Fruit fly (Drosophila melanogaster): ENCODE data around the gene MED11.
A peak's percentile ranks its signal among the peaks of the same experiment; 100 is the strongest.

Gene MED11

dm6 chr3L:18768788-18769707 is 23.4 kb downstream of the MED11 start (continued):
- no peak for TF ChIP-seq CG9215 (GFP tag; IDR thresholded peaks at IDR 0.05)
- peak; percentile 51; the same call in 1 of the 2 replicates for TF ChIP-seq Lim3 (GFP tag; IDR thresholded peaks at IDR 0.05)
- peak; percentile 43 for TF ChIP-seq NK7.1 (GFP tag; optimal IDR thresholded peaks at IDR 0.05)
- TF ChIP-seq kay (GFP tag; optimal IDR thresholded peaks at IDR 0.05) = no peak
- TF ChIP-seq CG1602 (GFP tag; optimal IDR thresholded peaks at IDR 0.05) = peak; percentile 65
- TF ChIP-seq ken (GFP tag; IDR thresholded peaks at IDR 0.05) = 0 out of 3 replicates have a peak, but pooled peaks have one; percentile 37
- TF ChIP-seq Pdp1 (GFP tag; optimal IDR thresholded peaks at IDR 0.05) = peak; percentile 34 to 54
- peak; percentile 58 for TF ChIP-seq Fer3 (tag; optimal IDR thresholded peaks at IDR 0.05)
- peak; percentile 23 for TF ChIP-seq zfh2 (GFP tag; optimal IDR thresholded peaks at IDR 0.05)
- TF ChIP-seq Dip2 (GFP tag; IDR thresholded peaks at IDR 0.05) = no peak
- TF ChIP-seq CG9609 (GFP tag; optimal IDR thresholded peaks at IDR 0.05) = peak; percentile 33
- TF ChIP-seq Stat92E (GFP tag; optimal IDR thresholded peaks at IDR 0.05) = no peak
- peak; percentile 6 for TF ChIP-seq CG18764 (GFP tag; optimal IDR thresholded peaks at IDR 0.05)
- no peak for TF ChIP-seq CG10565 (GFP tag; optimal IDR thresholded peaks at IDR 0.05)
- TF ChIP-seq CG3726 (GFP tag; IDR thresholded peaks at IDR 0.05) = 0 out of 3 replicates have a peak, but pooled peaks have one; percentile 30
- no peak for TF ChIP-seq CG4730 (GFP tag; IDR thresholded peaks at IDR 0.05)
- no peak for TF ChIP-seq tna (GFP tag; IDR thresholded peaks at IDR 0.05; ENCODE audit: partially characterized antibody)
- TF ChIP-seq Meics (GFP tag; optimal IDR thresholded peaks at IDR 0.05) = peak; percentile 81
- TF ChIP-seq Dbx (GFP tag; IDR thresholded peaks at IDR 0.05) = 0 out of 3 replicates have a peak, but pooled peaks have one; percentile 32
- TF ChIP-seq phol (tag; optimal IDR thresholded peaks at IDR 0.05) = peak; percentile 79
- no peak for TF ChIP-seq br (optimal IDR thresholded peaks at IDR 0.05)
- peak; percentile 44 for TF ChIP-seq Nf-YC (tag; optimal IDR thresholded peaks at IDR 0.05)
- TF ChIP-seq pnt (GFP tag; optimal IDR thresholded peaks at IDR 0.05) = peak; percentile 50
- TF ChIP-seq Spps (tag; optimal IDR thresholded peaks at IDR 0.05) = no peak
- peak; percentile 55 for TF ChIP-seq B-H1 (GFP tag; IDR thresholded peaks at IDR 0.05)
- peak; percentile 90 for TF ChIP-seq chinmo (GFP tag; IDR thresholded peaks at IDR 0.05; ENCODE audit: partially characterized antibody)
- peak; percentile 69 for TF ChIP-seq jing (GFP tag; optimal IDR thresholded peaks at IDR 0.05)
- TF ChIP-seq CG1647 (GFP tag; optimal IDR thresholded peaks at IDR 0.05) = no peak
- no peak for TF ChIP-seq ftz-f1 (GFP tag; optimal IDR thresholded peaks at IDR 0.05)
- no peak for TF ChIP-seq Dp (GFP tag; optimal IDR thresholded peaks at IDR 0.05)
- TF ChIP-seq CG8944 (GFP tag; optimal IDR thresholded peaks at IDR 0.05) = peak; percentile 11
- TF ChIP-seq croc (GFP tag; conservative IDR thresholded peaks at IDR 0.05) = no peak
- peak; percentile 49 for TF ChIP-seq CG15514 (GFP tag; optimal IDR thresholded peaks at IDR 0.05)
- no peak for TF ChIP-seq CG17802 (tag; optimal IDR thresholded peaks at IDR 0.05)
- TF ChIP-seq Hsf (GFP tag; optimal IDR thresholded peaks at IDR 0.05) = peak; percentile 68
- TF ChIP-seq tup (GFP tag; optimal IDR thresholded peaks at IDR 0.05) = no peak
- peak; percentile 53; the same call in 2 of the 3 replicates for TF ChIP-seq CG7357 (GFP tag; IDR thresholded peaks at IDR 0.05)
- TF ChIP-seq Mes4 (GFP tag; optimal IDR thresholded peaks at IDR 0.05) = no peak
- TF ChIP-seq dysf (GFP tag; IDR thresholded peaks at IDR 0.05) = peak; percentile 84
- TF ChIP-seq cg (GFP tag; optimal IDR thresholded peaks at IDR 0.05) = peak; percentile 50
- TF ChIP-seq CG15073 (GFP tag; optimal IDR thresholded peaks at IDR 0.05) = no peak
- TF ChIP-seq NC2α (GFP tag; optimal IDR thresholded peaks at IDR 0.05) = peak; percentile 24
- TF ChIP-seq CG15269 (tag; optimal IDR thresholded peaks at IDR 0.05) = peak; percentile 86
- TF ChIP-seq klu (GFP tag; IDR thresholded peaks at IDR 0.05) = 0 out of 2 replicates have a peak, but pooled peaks have one; percentile 35
- TF ChIP-seq vvl (GFP tag; IDR thresholded peaks at IDR 0.05) = peak; percentile 40; the same call in 1 of the 2 replicates
- no peak for TF ChIP-seq CG1024 (GFP tag; IDR thresholded peaks at IDR 0.05)
- TF ChIP-seq CG31388 (GFP tag; optimal IDR thresholded peaks at IDR 0.05) = no peak
- peak; percentile 72 for TF ChIP-seq CG12391 (tag; optimal IDR thresholded peaks at IDR 0.05)
- peak; percentile 37; the same call in 1 of the 2 replicates for TF ChIP-seq CG31224 (GFP tag; IDR thresholded peaks at IDR 0.05)
